Worm (Caenorhabditis elegans) whole organism, L3 larva: ENCODE results near the gene T04B2.8.

ENCODE experiments used
- aly-2 ChIP-seq: fragments of 150-350 bp; optimal IDR thresholded peaks from 2 replicates; lab custom pipeline; 2014; ENCODE audit warnings: missing biosample characterization, missing genetic modification characterization
- ceh-16 ChIP-seq: sonication (generic microtip); optimal IDR thresholded peaks from 2 replicates; lab custom pipeline; 2017; ENCODE audit warnings: missing biosample characterization, missing genetic modification characterization
- ceh-28 ChIP-seq: fragments of 150-350 bp; optimal IDR thresholded peaks from 2 replicates; lab custom pipeline; 2014; ENCODE audit warnings: missing biosample characterization, missing genetic modification reagents, missing genetic modification characterization
- ceh-9 ChIP-seq: sonication (generic microtip); optimal IDR thresholded peaks from 2 replicates; lab custom pipeline; 2018; ENCODE audit warnings: missing biosample characterization, missing genetic modification characterization
- daf-12 ChIP-seq: fragments of 150-350 bp; optimal IDR thresholded peaks from 2 replicates; lab custom pipeline; 2014; ENCODE audit warnings: missing biosample characterization, missing genetic modification reagents, missing genetic modification characterization
- egl-5 ChIP-seq: fragments of 150-350 bp; optimal IDR thresholded peaks from 2 replicates; lab custom pipeline; 2017; ENCODE audit warnings: missing biosample characterization, missing genetic modification reagents, missing genetic modification characterization, inconsistent platforms
- elt-1 ChIP-seq: fragments of 150-350 bp; optimal IDR thresholded peaks from 2 replicates; lab custom pipeline; 2014; ENCODE audit warnings: missing biosample characterization, missing genetic modification characterization
- elt-2 ChIP-seq: sonication (generic microtip); optimal IDR thresholded peaks from 2 replicates; lab custom pipeline; 2016; ENCODE audit warnings: missing genetic modification reagents, mild to moderate bottlenecking, missing genetic modification characterization, missing compliant biosample characterization
- eor-1 ChIP-seq, 2 experiments: fragments of 150-350 bp; optimal IDR thresholded peaks; 2 replicates each; lab custom pipeline; 2014 to 2018; ENCODE audit warnings: missing biosample characterization in 2 of 2, missing genetic modification characterization in 2 of 2
- fkh-10 ChIP-seq: sonication (generic microtip); optimal IDR thresholded peaks from 2 replicates; lab custom pipeline; 2017; ENCODE audit warnings: missing biosample characterization, missing genetic modification reagents, missing genetic modification characterization
- fkh-2 ChIP-seq: fragments of 150-350 bp; optimal IDR thresholded peaks from 2 replicates; lab custom pipeline; 2014; ENCODE audit warnings: missing biosample characterization, missing genetic modification reagents, missing genetic modification characterization
- hmg-11 ChIP-seq: sonication (generic microtip); optimal IDR thresholded peaks from 2 replicates; lab custom pipeline; 2016; ENCODE audit warnings: missing genetic modification characterization, missing compliant biosample characterization
- jun-1 ChIP-seq: fragments of 150-350 bp; optimal IDR thresholded peaks from 2 replicates; lab custom pipeline; 2014; ENCODE audit warnings: missing biosample characterization, missing genetic modification reagents, missing genetic modification characterization
- lin-15B ChIP-seq: fragments of 150-350 bp; optimal IDR thresholded peaks from 2 replicates; lab custom pipeline; 2014; ENCODE audit warnings: missing biosample characterization, missing genetic modification characterization
- lin-39 ChIP-seq: fragments of 150-350 bp; optimal IDR thresholded peaks from 2 replicates; lab custom pipeline; 2018; ENCODE audit warnings: missing biosample characterization, missing genetic modification reagents, missing genetic modification characterization
- lsy-12 ChIP-seq: sonication (generic microtip); optimal IDR thresholded peaks from 2 replicates; lab custom pipeline; 2016; ENCODE audit warnings: mild to moderate bottlenecking, missing genetic modification characterization, missing compliant biosample characterization
- mdl-1 ChIP-seq: fragments of 150-350 bp; optimal IDR thresholded peaks from 2 replicates; lab custom pipeline; 2014; ENCODE audit warnings: missing biosample characterization, missing genetic modification characterization
- mml-1 ChIP-seq: fragments of 150-350 bp; sonication (generic microtip); optimal IDR thresholded peaks from 3 replicates; lab custom pipeline; 2014; ENCODE audit warnings: missing biosample characterization, missing genetic modification characterization
- nfya-1 ChIP-seq: sonication (generic microtip); optimal IDR thresholded peaks from 2 replicates; lab custom pipeline; 2017; ENCODE audit warnings: missing genetic modification characterization, mild to moderate bottlenecking, missing compliant biosample characterization, antibody characterized with exemption, moderate library complexity; ENCODE audit not compliant: insufficient read depth
- nhr-11 ChIP-seq: fragments of 150-350 bp; optimal IDR thresholded peaks from 2 replicates; lab custom pipeline; 2014; ENCODE audit warnings: missing biosample characterization, missing genetic modification characterization
- nhr-12 ChIP-seq: fragments of 150-350 bp; optimal IDR thresholded peaks from 2 replicates; lab custom pipeline; 2014; ENCODE audit warnings: missing biosample characterization, missing genetic modification characterization
- nhr-237 ChIP-seq: fragments of 150-350 bp; optimal IDR thresholded peaks from 2 replicates; lab custom pipeline; 2014; ENCODE audit warnings: missing biosample characterization, missing genetic modification characterization
- nhr-28 ChIP-seq: fragments of 150-350 bp; optimal IDR thresholded peaks from 2 replicates; lab custom pipeline; 2014; ENCODE audit warnings: missing biosample characterization, missing genetic modification characterization
- nhr-43 ChIP-seq: sonication (generic microtip); optimal IDR thresholded peaks from 2 replicates; lab custom pipeline; 2016; ENCODE audit warnings: mild to moderate bottlenecking, missing genetic modification characterization, missing compliant biosample characterization; ENCODE audit not compliant: poor library complexity, severe bottlenecking
- nhr-67 ChIP-seq: fragments of 150-350 bp; optimal IDR thresholded peaks from 2 replicates; lab custom pipeline; 2014; ENCODE audit warnings: missing biosample characterization, missing genetic modification characterization
- nhr-76 ChIP-seq: fragments of 150-350 bp; sonication (generic microtip); optimal IDR thresholded peaks from 5 replicates; lab custom pipeline; 2014; ENCODE audit warnings: missing biosample characterization, missing genetic modification characterization
- pha-4 ChIP-seq: fragments of 150-350 bp; optimal IDR thresholded peaks from 2 replicates; lab custom pipeline; 2014; ENCODE audit warnings: missing biosample characterization, missing genetic modification reagents, missing genetic modification characterization
- pqm-1 ChIP-seq: fragments of 150-350 bp; optimal IDR thresholded peaks from 2 replicates; lab custom pipeline; 2017; ENCODE audit warnings: missing biosample characterization, missing genetic modification characterization, inconsistent platforms
- sea-2 ChIP-seq: fragments of 150-350 bp; sonication (generic microtip); optimal IDR thresholded peaks from 4 replicates; lab custom pipeline; 2014; ENCODE audit warnings: missing biosample characterization, missing genetic modification reagents, missing genetic modification characterization
- skn-1 ChIP-seq: fragments of 150-350 bp; optimal IDR thresholded peaks from 2 replicates; lab custom pipeline; 2014; ENCODE audit warnings: missing biosample characterization, missing genetic modification characterization
- snpc-4 ChIP-seq: fragments of 150-350 bp; optimal IDR thresholded peaks from 2 replicates; lab custom pipeline; 2014; ENCODE audit warnings: missing biosample characterization, missing genetic modification characterization
- tbx-2 ChIP-seq: sonication (generic microtip); optimal IDR thresholded peaks from 2 replicates; lab custom pipeline; 2016; ENCODE audit warnings: mild to moderate bottlenecking, missing genetic modification characterization, missing compliant biosample characterization
- unc-62 ChIP-seq: fragments of 150-350 bp; sonication (generic microtip); optimal IDR thresholded peaks from 4 replicates; lab custom pipeline; 2014; ENCODE audit warnings: missing biosample characterization, missing genetic modification reagents, missing genetic modification characterization
- zag-1 ChIP-seq: fragments of 150-350 bp; optimal IDR thresholded peaks from 2 replicates; lab custom pipeline; 2014; ENCODE audit warnings: missing biosample characterization, missing genetic modification characterization
- ztf-11 ChIP-seq: fragments of 150-350 bp; optimal IDR thresholded peaks from 2 replicates; lab custom pipeline; 2014; ENCODE audit warnings: missing biosample characterization, missing genetic modification characterization
- ztf-4 ChIP-seq: fragments of 150-350 bp; optimal IDR thresholded peaks from 2 replicates; lab custom pipeline; 2014; ENCODE audit warnings: missing biosample characterization, missing genetic modification characterization

Gene T04B2.8

ce11 chrIV:10072527-10072926 is 21.5 kb upstream of the T04B2.8 start, which contains the start of gene W01B6.3:
W01B6.3 (minus strand) TSS chrIV:10072627.
- TF ChIP-seq daf-12 (tag; lab: Kevin White, UChicago) (no peak), nfya-1 (no peak)

- no peak for TF ChIP-seq lsy-12 (tag; lab: Kevin White, UChicago)
- no peak for TF ChIP-seq nhr-12 (tag; lab: Kevin White, UChicago)
- no peak for TF ChIP-seq ztf-4 (tag; lab: Kevin White, UChicago)
- no peak for TF ChIP-seq egl-5 (tag; lab: Kevin White, UChicago)
- no peak for TF ChIP-seq jun-1 (tag; lab: Kevin White, UChicago)
- TF ChIP-seq sea-2 (GFP tag; lab: Kevin White, UChicago), result no peak
- TF ChIP-seq lin-39 (tag; lab: Kevin White, UChicago), result no peak
- no peak for TF ChIP-seq ceh-16
- TF ChIP-seq ceh-28, result no peak
- TF ChIP-seq nhr-237 (tag; lab: Kevin White, UChicago), result no peak
- TF ChIP-seq mml-1 (tag; lab: Kevin White, UChicago), result no peak
- TF ChIP-seq mdl-1, result no peak
- TF ChIP-seq ztf-11 (tag; lab: Kevin White, UChicago), result no peak
- TF ChIP-seq nfya-1, result no peak
- no peak for TF ChIP-seq nhr-28
- TF ChIP-seq snpc-4, result no peak
- no peak for TF ChIP-seq unc-62 (GFP tag; lab: Kevin White, UChicago)
- TF ChIP-seq fkh-2 (tag; lab: Kevin White, UChicago), result no peak
- TF ChIP-seq fkh-10 (GFP tag; lab: Kevin White, UChicago), result no peak
Observed at ce11 chrIV:10068266-10068665, 17.3 kb upstream of the T04B2.8 start.

DNA sequence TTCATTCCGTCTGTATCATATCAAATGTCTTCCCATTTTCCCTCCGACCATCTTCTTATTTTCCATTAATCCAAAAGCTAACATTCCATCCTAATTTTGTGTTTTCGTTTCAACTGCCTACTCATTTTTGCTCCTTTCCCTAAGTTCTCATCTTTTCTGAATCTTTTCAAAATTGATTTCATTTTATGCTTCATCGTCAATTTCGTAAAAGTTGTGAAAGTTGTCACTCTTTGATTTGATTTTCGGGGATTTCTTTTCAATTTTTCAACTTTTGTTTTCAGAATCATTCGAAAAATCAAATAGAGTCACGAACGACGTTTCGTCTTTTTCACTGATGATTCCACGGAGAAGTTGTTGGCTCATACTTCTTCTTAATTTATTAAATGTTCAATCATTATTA is 16.6 kb upstream of the T04B2.8 start, which contains the start of gene cwn-2:
Gene cwn-2 (plus strand): TSS at position 276 of the 400 bp plus-strand sequence.
- TF ChIP-seq tbx-2 (tag; lab: Kevin White, UChicago) (no peak), pha-4 (no peak), nhr-43 (tag; lab: Kevin White, UChicago) (no peak), skn-1 (tag; lab: Kevin White, UChicago) (no peak), zag-1 (tag; lab: Kevin White, UChicago) (no peak), fkh-10 (GFP tag; lab: Kevin White, UChicago) (peak; percentile 94), hmg-11 (tag; lab: Kevin White, UChicago) (no peak), aly-2 (tag; lab: Kevin White, UChicago) (no peak), nhr-76 (tag; lab: Kevin White, UChicago) (no peak)

DNA sequence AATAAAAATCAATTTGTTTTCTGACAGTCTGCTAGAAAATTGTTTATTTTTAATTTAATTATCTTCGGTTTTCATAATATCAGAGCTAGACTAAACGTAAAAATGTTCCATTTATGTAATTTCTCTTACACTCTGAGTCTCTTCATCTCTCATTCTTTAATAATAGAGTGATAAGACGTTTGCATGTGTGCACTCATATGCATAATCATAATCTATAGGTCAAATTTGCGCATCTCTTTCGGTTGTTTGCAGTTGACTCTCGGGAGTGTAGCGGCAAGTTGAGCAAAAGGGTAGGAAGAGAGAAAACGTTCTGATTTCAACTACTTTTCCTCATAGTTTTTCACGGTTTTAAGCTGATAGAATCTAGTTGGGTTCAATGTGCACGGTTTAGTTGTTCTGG is 15.5 kb upstream of the T04B2.8 start:
- TF ChIP-seq pqm-1 (tag; lab: Kevin White, UChicago) (peak; percentile 10), aly-2 (tag; lab: Kevin White, UChicago) (no peak), elt-2 (tag; lab: Kevin White, UChicago) (peak; percentile 44)

- TF ChIP-seq lin-39 (tag; lab: Kevin White, UChicago) (peak; percentile 74), lin-15B (tag; lab: Kevin White, UChicago) (no peak), unc-62 (GFP tag; lab: Kevin White, UChicago) (peak; percentile 36)
Observed at ce11 chrIV:10065159-10065558, 14.2 kb upstream of the T04B2.8 start.

DNA sequence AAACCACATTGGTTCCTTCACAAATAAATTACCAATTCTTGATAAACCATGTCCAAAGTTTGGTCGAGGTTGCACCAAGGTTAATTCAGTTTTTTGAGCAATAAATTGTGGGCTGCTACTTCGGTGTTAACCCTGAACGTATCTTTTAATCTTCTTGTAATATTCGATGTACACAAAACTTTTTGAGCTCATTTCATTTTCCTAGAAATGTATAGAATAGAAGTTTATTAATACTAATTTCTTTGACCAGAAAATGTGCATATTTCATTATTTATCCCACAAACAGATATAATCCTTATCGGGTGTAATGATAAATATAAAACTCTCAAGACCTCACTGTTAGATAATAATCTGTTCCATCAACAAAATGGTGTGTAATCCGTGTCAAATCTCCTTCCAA is 13.0 kb upstream of the T04B2.8 start:
- TF ChIP-seq lin-15B (tag; lab: Kevin White, UChicago), result no peak
- no peak for TF ChIP-seq nhr-67 (tag; lab: Kevin White, UChicago)
- TF ChIP-seq fkh-2 (tag; lab: Kevin White, UChicago), result no peak
- TF ChIP-seq ceh-9 (tag; lab: Kevin White, UChicago), result no peak
- no peak for TF ChIP-seq nhr-12 (tag; lab: Kevin White, UChicago)
- no peak for TF ChIP-seq hmg-11 (tag; lab: Kevin White, UChicago)
- TF ChIP-seq elt-1, result no peak
- TF ChIP-seq ztf-4 (tag; lab: Kevin White, UChicago), result no peak
- no peak for TF ChIP-seq eor-1 (tag; optimal IDR thresholded peaks at IDR 0.05; lab: Kevin White, UChicago)
- no peak for TF ChIP-seq nhr-11 (tag; lab: Kevin White, UChicago)
